Fruit fly (Drosophila melanogaster) whole organism, embryonic: ENCODE results near the gene CG12691.

Experiments
- ATbp ChIP-seq: fragments of 200-800 bp; sonication (Bioruptor generic); optimal IDR thresholded peaks from 2 replicates; lab custom pipeline; 2017; ENCODE audit warnings: missing biosample characterization, mild to moderate bottlenecking, missing genetic modification characterization, missing genetic modification reagents
- Ada2b ChIP-seq: fragments of 200-800 bp; sonication (Bioruptor generic); IDR thresholded peaks from 2 replicates; pipeline ENCODE4 v1.3.6; 2022; ENCODE audit warnings: missing biosample characterization, missing genetic modification characterization
- Atf-2 ChIP-seq: fragments of 200-800 bp; sonication (Bioruptor generic); optimal IDR thresholded peaks from 2 replicates; lab custom pipeline; 2016; ENCODE audit warnings: missing biosample characterization, missing genetic modification characterization
- Awh ChIP-seq: fragments of 200-800 bp; sonication (Bioruptor generic); IDR thresholded peaks from 2 replicates; pipeline ENCODE4, ENCODE4 v1.3.6; 2022; ENCODE audit warnings: missing biosample characterization, missing genetic modification characterization
- BtbVII ChIP-seq: fragments of 200-800 bp; sonication (Bioruptor generic); optimal IDR thresholded peaks from 3 replicates; lab custom pipeline; 2017; ENCODE audit warnings: missing biosample characterization, mild to moderate bottlenecking, missing genetic modification characterization
- CG1024 ChIP-seq: fragments of 200-800 bp; sonication (Bioruptor generic); IDR thresholded peaks from 2 replicates; pipeline ENCODE4 v1.3.6; 2022; ENCODE audit warnings: missing biosample characterization, missing genetic modification characterization
- CG11560 ChIP-seq: fragments of 200-800 bp; sonication (Bioruptor generic); IDR thresholded peaks from 3 replicates; pipeline ENCODE4 v1.3.6; 2022; ENCODE audit warnings: missing biosample characterization, missing genetic modification characterization
- CG11695 ChIP-seq: fragments of 200-800 bp; sonication (Bioruptor generic); IDR thresholded peaks from 3 replicates; pipeline ENCODE4 v1.3.6; 2022; ENCODE audit warnings: missing biosample characterization, missing genetic modification characterization
- CG1233 ChIP-seq: fragments of 200-800 bp; sonication (Bioruptor generic); optimal IDR thresholded peaks from 4 replicates; lab custom pipeline; 2018; ENCODE audit warnings: missing biosample characterization, mild to moderate bottlenecking, missing genetic modification characterization
- CG13624 ChIP-seq: fragments of 200-800 bp; sonication (Bioruptor generic); optimal IDR thresholded peaks from 2 replicates; lab custom pipeline; 2016; ENCODE audit warnings: missing biosample characterization, missing genetic modification characterization
- CG14710 ChIP-seq: fragments of 200-800 bp; sonication (Bioruptor generic); optimal IDR thresholded peaks from 3 replicates; lab custom pipeline; 2019; ENCODE audit warnings: missing biosample characterization, mild to moderate bottlenecking, missing genetic modification characterization, moderate library complexity
- CG17328 ChIP-seq: fragments of 200-800 bp; sonication (Bioruptor generic); IDR thresholded peaks from 2 replicates; pipeline ENCODE4 v1.3.6; 2022; ENCODE audit warnings: missing biosample characterization, missing genetic modification characterization
- CG17359 ChIP-seq: fragments of 200-800 bp; sonication (Bioruptor generic); optimal IDR thresholded peaks from 3 replicates; lab custom pipeline; 2018; ENCODE audit warnings: missing biosample characterization, mild to moderate bottlenecking, missing genetic modification characterization, moderate library complexity
- CG17385 ChIP-seq: fragments of 200-800 bp; sonication (Bioruptor generic); optimal IDR thresholded peaks from 3 replicates; lab custom pipeline; 2018; ENCODE audit warnings: missing biosample characterization, mild to moderate bottlenecking, missing genetic modification characterization
- CG31441 ChIP-seq: fragments of 200-800 bp; sonication (Bioruptor generic); IDR thresholded peaks from 2 replicates; pipeline ENCODE4 v1.3.6; 2022; ENCODE audit warnings: missing biosample characterization, missing genetic modification characterization
- CG4404 ChIP-seq: fragments of 200-800 bp; sonication (Bioruptor generic); IDR thresholded peaks from 2 replicates; pipeline ENCODE4 v1.3.6; 2022; ENCODE audit warnings: missing biosample characterization, missing genetic modification characterization
- CG7372 ChIP-seq: fragments of 200-800 bp; sonication (Bioruptor generic); IDR thresholded peaks from 2 replicates; pipeline ENCODE4 v1.3.6; 2022; ENCODE audit warnings: missing biosample characterization, missing genetic modification characterization
- CG7839 ChIP-seq: fragments of 200-800 bp; sonication (Bioruptor generic); optimal IDR thresholded peaks from 3 replicates; lab custom pipeline; 2018; ENCODE audit warnings: missing biosample characterization, mild to moderate bottlenecking, missing genetic modification characterization, moderate library complexity
- CG8089 ChIP-seq: fragments of 200-800 bp; sonication (Bioruptor generic); optimal IDR thresholded peaks from 3 replicates; lab custom pipeline; 2016; ENCODE audit warnings: missing biosample characterization, missing genetic modification characterization
- CG9215 ChIP-seq: fragments of 200-800 bp; sonication (Bioruptor generic); IDR thresholded peaks from 2 replicates; pipeline ENCODE4 v1.3.6; 2022; ENCODE audit warnings: missing biosample characterization, missing genetic modification characterization
- CG9727 ChIP-seq: fragments of 200-800 bp; sonication (Bioruptor generic); optimal IDR thresholded peaks from 3 replicates; lab custom pipeline; 2017; ENCODE audit warnings: missing biosample characterization, mild to moderate bottlenecking, missing genetic modification characterization
- D19A ChIP-seq: fragments of 200-800 bp; optimal IDR thresholded peaks from 3 replicates; lab custom pipeline; 2019; ENCODE audit warnings: missing biosample characterization, mild to moderate bottlenecking, missing genetic modification characterization, moderate library complexity
- Dbx ChIP-seq: fragments of 200-800 bp; sonication (Bioruptor generic); IDR thresholded peaks from 3 replicates; pipeline ENCODE4 v1.3.6; 2022; ENCODE audit warnings: missing biosample characterization, missing genetic modification characterization
- H2.0 ChIP-seq: fragments of 200-800 bp; sonication (Bioruptor generic); IDR thresholded peaks from 2 replicates; pipeline ENCODE4 v1.3.6; 2022; ENCODE audit warnings: missing biosample characterization, missing genetic modification characterization
- HLH3B ChIP-seq: fragments of 200-800 bp; sonication (Bioruptor generic); IDR thresholded peaks from 2 replicates; pipeline ENCODE4 v1.3.6; 2022; ENCODE audit warnings: missing biosample characterization, missing genetic modification characterization
- Hr3 ChIP-seq: fragments of 200-800 bp; sonication (Bioruptor generic); optimal IDR thresholded peaks from 3 replicates; lab custom pipeline; 2016; ENCODE audit warnings: missing biosample characterization, missing genetic modification characterization
- Med ChIP-seq: fragments of 200-800 bp; sonication (Bioruptor generic); peaks from one replicate; lab custom pipeline; 2016; ENCODE audit warnings: missing biosample characterization, missing genetic modification characterization, mild to moderate bottlenecking, inconsistent platforms, moderate library complexity
- NfI ChIP-seq: fragments of 200-800 bp; sonication (Bioruptor generic); optimal IDR thresholded peaks from 3 replicates; lab custom pipeline; 2018; ENCODE audit warnings: missing biosample characterization, mild to moderate bottlenecking, missing genetic modification characterization, moderate library complexity
- Oli ChIP-seq: fragments of 200-800 bp; sonication (Bioruptor generic); optimal IDR thresholded peaks from 2 replicates; lab custom pipeline; 2018; ENCODE audit warnings: missing biosample characterization, mild to moderate bottlenecking, missing genetic modification characterization, moderate library complexity
- Rfx ChIP-seq: fragments of 200-800 bp; sonication (Bioruptor generic); IDR thresholded peaks from 2 replicates; pipeline ENCODE4 v1.3.6; 2022; ENCODE audit warnings: missing biosample characterization, missing genetic modification characterization
- Rx ChIP-seq: fragments of 200-800 bp; sonication (Bioruptor generic); IDR thresholded peaks from 2 replicates; pipeline ENCODE4 v1.3.6; 2022; ENCODE audit warnings: missing biosample characterization, missing genetic modification characterization
- Trl ChIP-seq, 3 experiments: fragments of >200 bp in 2 of 3; fragments of 200-800 bp in 1 of 3; sonication (Bioruptor generic) in 1 of 3; optimal IDR thresholded peaks; 2 replicates in 1 of 3; 3 replicates in 2 of 3; lab custom pipeline; 2016 to 2017; ENCODE audit warnings: missing biosample characterization in 1 of 3, missing genetic modification characterization in 1 of 3
- ash1 ChIP-seq: fragments of 200-800 bp; sonication (Bioruptor generic); optimal IDR thresholded peaks from 2 replicates; lab custom pipeline; 2018; ENCODE audit warnings: missing biosample characterization, mild to moderate bottlenecking, missing genetic modification characterization
- btn ChIP-seq: fragments of 200-800 bp; sonication (Bioruptor generic); optimal IDR thresholded peaks from 2 replicates; lab custom pipeline; 2016; ENCODE audit warnings: missing biosample characterization, missing genetic modification characterization
- ci ChIP-seq: fragments of 200-800 bp; sonication (Bioruptor generic); IDR thresholded peaks from 3 replicates; pipeline ENCODE4 v1.3.6; 2022; ENCODE audit warnings: missing biosample characterization, missing genetic modification characterization
- danr ChIP-seq: fragments of 200-800 bp; sonication (Bioruptor generic); IDR thresholded peaks from 2 replicates; pipeline ENCODE4 v1.3.6; 2022; ENCODE audit warnings: missing biosample characterization, missing genetic modification characterization
- dmrt99B ChIP-seq: fragments of 200-800 bp; sonication (Bioruptor generic); optimal IDR thresholded peaks from 2 replicates; lab custom pipeline; 2018; ENCODE audit warnings: missing biosample characterization, mild to moderate bottlenecking, missing genetic modification characterization, moderate library complexity
- eyg ChIP-seq: fragments of 200-800 bp; sonication (Bioruptor generic); optimal IDR thresholded peaks from 3 replicates; lab custom pipeline; 2016; ENCODE audit warnings: missing biosample characterization, missing genetic modification characterization
- knrl ChIP-seq: fragments of 200-800 bp; sonication (Bioruptor generic); IDR thresholded peaks from 3 replicates; pipeline ENCODE4 v1.3.6; 2022; ENCODE audit warnings: missing biosample characterization, missing genetic modification characterization; ENCODE audit not compliant: partially characterized antibody
- lilli ChIP-seq: fragments of 200-800 bp; sonication (Bioruptor generic); optimal IDR thresholded peaks from 3 replicates; lab custom pipeline; 2016; ENCODE audit warnings: missing biosample characterization, missing genetic modification characterization
- lola ChIP-seq, 3 experiments: fragments of >200 bp in 2 of 3; fragments of 200-800 bp in 1 of 3; sonication (Bioruptor generic) in 1 of 3; optimal IDR thresholded peaks; 2 replicates each; lab custom pipeline; 2017 to 2019; ENCODE audit warnings: missing biosample characterization in 3 of 3, missing genetic modification characterization in 3 of 3, mild to moderate bottlenecking in 1 of 3, moderate library complexity in 1 of 3
- nerfin-1 ChIP-seq: fragments of 200-800 bp; sonication (Bioruptor generic); optimal IDR thresholded peaks from 3 replicates; lab custom pipeline; 2019; ENCODE audit warnings: missing biosample characterization, mild to moderate bottlenecking, missing genetic modification characterization, moderate library complexity
- nmo ChIP-seq: fragments of 200-800 bp; sonication (Bioruptor generic); optimal IDR thresholded peaks from 2 replicates; lab custom pipeline; 2018; ENCODE audit warnings: missing biosample characterization, mild to moderate bottlenecking, missing genetic modification characterization, moderate library complexity
- pnt ChIP-seq: fragments of 200-800 bp; sonication (Bioruptor generic); optimal IDR thresholded peaks from 3 replicates; lab custom pipeline; 2016; ENCODE audit warnings: missing biosample characterization, missing genetic modification characterization
- pum ChIP-seq: fragments of 200-800 bp; sonication (Bioruptor generic); optimal IDR thresholded peaks from 2 replicates; lab custom pipeline; 2016; ENCODE audit warnings: missing biosample characterization, missing genetic modification characterization
- schlank ChIP-seq: fragments of 200-800 bp; sonication (Bioruptor generic); optimal IDR thresholded peaks from 2 replicates; lab custom pipeline; 2018; ENCODE audit warnings: missing biosample characterization, mild to moderate bottlenecking, missing genetic modification characterization
- sim ChIP-seq: fragments of 200-800 bp; sonication (Bioruptor generic); IDR thresholded peaks from 2 replicates; pipeline ENCODE4 v1.3.6; 2022; ENCODE audit warnings: missing biosample characterization, missing genetic modification characterization
- slbo ChIP-seq: fragments of 200-800 bp; sonication (Bioruptor generic); IDR thresholded peaks from 2 replicates; pipeline ENCODE4 v1.3.6; 2022; ENCODE audit warnings: missing biosample characterization, missing genetic modification characterization
- vvl ChIP-seq: fragments of 200-800 bp; sonication (Bioruptor generic); IDR thresholded peaks from 2 replicates; pipeline ENCODE4 v1.3.6; 2022; ENCODE audit warnings: missing biosample characterization, missing genetic modification characterization
- zfh2 ChIP-seq: fragments of 200-800 bp; sonication (Bioruptor generic); optimal IDR thresholded peaks from 2 replicates; lab custom pipeline; 2016; ENCODE audit warnings: missing biosample characterization, missing genetic modification characterization

CG12691 gene

dm6 chrX:4262661-4263060, 3.2 kb upstream of the CG12691 start (continued):
- TF ChIP-seq CG9215 (GFP tag; lab: Robert Waterston, UW) (peak; percentile 51), Hr3 (peak; percentile 10), slbo (peak; percentile 69), lilli (GFP tag; lab: Kevin White, UChicago) (peak; percentile 36), CG4404 (GFP tag; lab: Robert Waterston, UW) (0 out of 2 replicates have a peak, but pooled peaks have one; percentile 18), CG11695 (no peak), HLH3B (GFP tag; lab: Robert Waterston, UW) (0 out of 2 replicates have a peak, but pooled peaks have one; percentile 50), nmo (GFP tag; lab: Kevin White, UChicago) (peak; percentile 52), BtbVII (GFP tag; lab: Kevin White, UChicago) (peak; percentile 27), H2.0 (GFP tag; lab: Robert Waterston, UW) (peak; percentile 49; the same call in 1 of the 2 replicates), zfh2 (GFP tag; lab: Kevin White, UChicago) (peak; percentile 23), CG14710 (tag; lab: Kevin White, UChicago) (peak; percentile 10), Rfx (GFP tag; lab: Robert Waterston, UW) (peak; percentile 72), CG17385 (peak; percentile 38), eyg (GFP tag; lab: Kevin White, UChicago) (peak; percentile 29), ash1 (GFP tag; lab: Kevin White, UChicago) (no peak), CG13624 (peak; percentile 40), ATbp (peak; percentile 45), CG17328 (GFP tag; lab: Robert Waterston, UW) (peak; percentile 44; the same call in 1 of the 2 replicates), CG31441 (GFP tag; lab: Robert Waterston, UW) (0 out of 2 replicates have a peak, but pooled peaks have one; percentile 42), Dbx (GFP tag; lab: Robert Waterston, UW) (0 out of 3 replicates have a peak, but pooled peaks have one; percentile 15), D19A (tag; lab: Kevin White, UChicago) (peak; percentile 22), Rx (GFP tag; lab: Robert Waterston, UW) (peak; percentile 29; the same call in 1 of the 2 replicates), nerfin-1 (no peak), Med (GFP tag; lab: Kevin White, UChicago) (peak; percentile 90), Oli (tag; lab: Kevin White, UChicago) (peak; percentile 52), CG1024 (GFP tag; lab: Robert Waterston, UW) (no peak), CG1233 (peak; percentile 22), NfI (GFP tag; lab: Kevin White, UChicago) (peak; percentile 53), pum (GFP tag; lab: Kevin White, UChicago) (peak; percentile 21), CG7839 (tag; lab: Kevin White, UChicago) (peak; percentile 68), Ada2b (peak; percentile 33; the same call in 1 of the 2 replicates), btn (GFP tag; lab: Kevin White, UChicago) (no peak), pnt (GFP tag; lab: Kevin White, UChicago) (peak; percentile 35), lola (GFP tag; optimal IDR thresholded peaks at IDR 0.05; lab: Kevin White, UChicago) (peak in 1 of 3 experiments; percentile 42), CG7372 (GFP tag; lab: Robert Waterston, UW) (peak; percentile 18; the same call in 1 of the 2 replicates), schlank (tag; lab: Kevin White, UChicago) (peak; percentile 39), danr (GFP tag; lab: Robert Waterston, UW) (0 out of 2 replicates have a peak, but pooled peaks have one; percentile 7), knrl (GFP tag; lab: Robert Waterston, UW) (no peak), vvl (GFP tag; lab: Robert Waterston, UW) (0 out of 2 replicates have a peak, but pooled peaks have one; percentile 12), Trl (optimal IDR thresholded peaks at IDR 0.05; lab: Kevin White, UChicago) (no peak), Trl (GFP tag; optimal IDR thresholded peaks at IDR 0.05; lab: Kevin White, UChicago) (peak; percentile 28), CG9727 (peak; percentile 26), dmrt99B (tag; lab: Kevin White, UChicago) (peak; percentile 66), CG8089 (GFP tag; lab: Kevin White, UChicago) (peak; percentile 7), Atf-2 (GFP tag; lab: Kevin White, UChicago) (peak; percentile 1), ci (GFP tag; lab: Robert Waterston, UW) (peak; percentile 71; the same call in 2 of the 3 replicates), Awh (GFP tag; lab: Robert Waterston, UW) (0 out of 2 replicates have a peak, but pooled peaks have one; percentile 12), CG11560 (tag; lab: Robert Waterston, UW) (no peak), CG17359 (tag; lab: Kevin White, UChicago) (peak; percentile 54), sim (GFP tag; lab: Robert Waterston, UW) (no peak)
